Fruit fly (Drosophila melanogaster) whole organism, embryonic: ENCODE measurements around the gene net.

Experiments
- CG12942 ChIP-seq: fragments of 200-800 bp; sonication (Bioruptor generic); optimal IDR thresholded peaks from 3 replicates; lab custom pipeline; 2016; ENCODE audit warnings: missing biosample characterization, missing genetic modification characterization
- CG14014 ChIP-seq: fragments of 200-800 bp; sonication (Bioruptor generic); IDR thresholded peaks from 2 replicates; pipeline ENCODE4 v1.3.6; 2022; ENCODE audit warnings: missing biosample characterization, missing genetic modification characterization
- CG16815 ChIP-seq: fragments of 200-800 bp; sonication (Bioruptor generic); optimal IDR thresholded peaks from 3 replicates; lab custom pipeline; 2017; ENCODE audit warnings: missing biosample characterization, mild to moderate bottlenecking, missing genetic modification characterization
- CG6854 ChIP-seq: fragments of 200-800 bp; sonication (Bioruptor generic); optimal IDR thresholded peaks from 3 replicates; lab custom pipeline; 2017; ENCODE audit warnings: missing biosample characterization, mild to moderate bottlenecking, missing genetic modification characterization
- CG8478 ChIP-seq: fragments of >200 bp; optimal IDR thresholded peaks from 2 replicates; lab custom pipeline; 2018
- fd3F ChIP-seq: fragments of 200-800 bp; sonication (Bioruptor generic); optimal IDR thresholded peaks from 2 replicates; lab custom pipeline; 2018; ENCODE audit warnings: missing biosample characterization, mild to moderate bottlenecking, missing genetic modification characterization, moderate library complexity
- pfk ChIP-seq: fragments of 200-800 bp; sonication (Bioruptor generic); optimal IDR thresholded peaks from 2 replicates; lab custom pipeline; 2018; ENCODE audit warnings: missing biosample characterization, mild to moderate bottlenecking, missing genetic modification characterization, moderate library complexity
- twi ChIP-seq: fragments of 200-800 bp; optimal IDR thresholded peaks from 2 replicates; lab custom pipeline; 2019; ENCODE audit warnings: missing biosample characterization, mild to moderate bottlenecking, missing genetic modification characterization, moderate library complexity

DNA sequence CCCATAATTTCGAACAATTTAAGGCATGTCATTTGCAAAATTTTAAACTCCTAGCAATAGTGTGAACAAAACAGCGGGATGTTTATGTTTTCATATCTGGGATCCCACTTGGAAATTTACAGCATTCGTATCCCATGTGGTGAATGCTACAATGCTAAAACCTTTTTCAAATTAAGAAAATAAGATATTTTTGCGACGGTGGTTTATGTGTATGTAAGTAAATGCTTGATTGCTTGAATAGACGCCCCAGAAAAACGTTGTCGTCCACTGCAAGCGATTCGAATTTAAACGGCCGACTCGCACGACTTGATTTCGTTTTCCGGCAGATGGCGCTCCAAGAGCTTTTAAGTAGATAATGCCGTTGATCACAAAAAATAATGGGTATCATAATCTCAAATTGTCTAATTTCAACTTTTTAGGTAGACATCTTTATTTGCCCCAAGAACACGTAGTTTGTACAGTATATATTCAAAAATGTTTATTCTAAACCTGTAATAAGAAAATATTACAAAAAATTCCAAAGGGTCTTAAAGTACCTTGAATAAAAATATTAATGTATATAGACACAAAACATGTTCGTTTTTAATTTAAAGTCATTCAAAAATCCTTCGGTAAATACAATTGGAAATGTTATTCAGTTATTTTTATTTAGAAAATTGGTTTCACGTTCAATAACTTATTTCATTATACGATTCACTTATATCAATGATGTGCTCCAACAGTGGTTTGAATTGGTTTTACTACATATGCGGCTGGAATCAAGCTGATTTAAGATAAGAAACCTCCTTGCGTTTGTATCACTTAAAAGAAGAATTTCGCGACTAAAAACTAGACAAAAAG lies 35.2 kb upstream of the net start:
- TF ChIP-seq pfk, result no peak
- no peak for TF ChIP-seq CG6854
- TF ChIP-seq fd3F (GFP tag; lab: Kevin White, UChicago), result no peak
- no peak for TF ChIP-seq twi (tag; lab: Kevin White, UChicago)
- no peak for TF ChIP-seq CG14014 (GFP tag; lab: Robert Waterston, UW)
- TF ChIP-seq CG12942 (GFP tag; lab: Kevin White, UChicago), result no peak
- TF ChIP-seq CG16815 (GFP tag; lab: Kevin White, UChicago), result no peak
- TF ChIP-seq CG8478 (lab: Kevin White, UChicago), result no peak
